Worm (Caenorhabditis elegans) whole organism, early embryonic: ENCODE data around the gene str-39.

Source experiments
- F13C5.2 ChIP-seq: sonication (generic microtip); optimal IDR thresholded peaks from 2 replicates; lab custom pipeline; 2017; ENCODE audit warnings: mild to moderate bottlenecking, missing genetic modification characterization, inconsistent platforms, missing compliant biosample characterization
- ama-1 ChIP-seq: fragments of 150-350 bp; optimal IDR thresholded peaks from 2 replicates; lab custom pipeline; 2014
- ceh-13 ChIP-seq: fragments of 200-800 bp; sonication (Bioruptor generic); optimal IDR thresholded peaks from 2 replicates; lab custom pipeline; 2018; ENCODE audit warnings: mild to moderate bottlenecking, missing genetic modification characterization, missing compliant biosample characterization
- ceh-36 ChIP-seq: sonication (generic microtip); optimal IDR thresholded peaks from 2 replicates; lab custom pipeline; 2016; ENCODE audit warnings: missing genetic modification characterization, inconsistent platforms, missing compliant biosample characterization
- ets-7 ChIP-seq: sonication (generic microtip); optimal IDR thresholded peaks from 2 replicates; lab custom pipeline; 2016; ENCODE audit warnings: missing genotype, missing genetic modification characterization, missing compliant biosample characterization
- hmg-4 ChIP-seq: fragments of 200-800 bp; sonication (Bioruptor generic); optimal IDR thresholded peaks from 2 replicates; lab custom pipeline; 2018; ENCODE audit warnings: mild to moderate bottlenecking, missing genetic modification characterization, missing compliant biosample characterization
- pes-1 ChIP-seq: fragments of 200-800 bp; sonication (Bioruptor generic); IDR thresholded peaks from 2 replicates; pipeline ENCODE4 v1.3.6; 2022; ENCODE audit warnings: missing genetic modification reagents, missing genetic modification characterization, missing compliant biosample characterization
- tbx-11 ChIP-seq: fragments of 200-800 bp; sonication (Bioruptor generic); IDR thresholded peaks from 2 replicates; pipeline ENCODE4 v1.3.6; 2022; ENCODE audit warnings: missing genetic modification characterization, missing compliant biosample characterization
- tbx-37 ChIP-seq: fragments of 200-800 bp; sonication (Bioruptor generic); conservative IDR thresholded peaks from 2 replicates; pipeline ENCODE4 v1.3.6; 2022; ENCODE audit warnings: missing genetic modification reagents, missing genetic modification characterization, missing compliant biosample characterization
- tra-4 ChIP-seq: sonication (generic microtip); optimal IDR thresholded peaks from 2 replicates; lab custom pipeline; 2017; ENCODE audit warnings: missing genetic modification characterization, missing compliant biosample characterization

Gene str-39

ce11 chrV:2830817-2831216, 48.9 kb downstream of the str-39 start, which contains the start of gene srw-2:
Gene srw-2, plus strand, starts transcription at chrV:2830878.
- no peak for TF ChIP-seq ama-1 (lab: Kevin White, UChicago)
- no peak for TF ChIP-seq ceh-36
- TF ChIP-seq ets-7 (tag; lab: Kevin White, UChicago), result no peak
- no peak for TF ChIP-seq hmg-4 (GFP tag; lab: Kevin White, UChicago)
- TF ChIP-seq pes-1, result no peak
- no peak for TF ChIP-seq ceh-13 (GFP tag; lab: Kevin White, UChicago)
- TF ChIP-seq tra-4 (tag; lab: Kevin White, UChicago), result no peak
- TF ChIP-seq tbx-11 (GFP tag; lab: Robert Waterston, UW), result no peak
- TF ChIP-seq tbx-37 (GFP tag; lab: Robert Waterston, UW), result no peak
- TF ChIP-seq F13C5.2 (tag; lab: Kevin White, UChicago), result no peak
